Worm (Caenorhabditis elegans): ENCODE data around the gene Y43F8B.17.

Gene Y43F8B.17

ce11 chrV:19497087-19497486 lies 12.6 kb downstream of the Y43F8B.17 start:
- TF ChIP-seq hnd-1 (tag; optimal IDR thresholded peaks at IDR 0.05) (no peak), aly-1 (tag; optimal IDR thresholded peaks at IDR 0.05) (no peak), F13C5.2 (tag; optimal IDR thresholded peaks at IDR 0.05) (no peak), sea-1 (GFP tag; conservative IDR thresholded peaks at IDR 0.05) (no peak), ama-1 (optimal IDR thresholded peaks at IDR 0.05) (no peak), B0310.2 (tag; optimal IDR thresholded peaks at IDR 0.05) (no peak), ceh-13 (GFP tag; optimal IDR thresholded peaks at IDR 0.05) (no peak), ceh-36 (tag; optimal IDR thresholded peaks at IDR 0.05) (no peak), flt-1 (GFP tag; IDR thresholded peaks at IDR 0.05) (no peak), ets-7 (tag; optimal IDR thresholded peaks at IDR 0.05) (no peak), tbx-11 (GFP tag; IDR thresholded peaks at IDR 0.05) (no peak), scrt-1 (GFP tag; IDR thresholded peaks at IDR 0.05) (no peak), tbx-37 (GFP tag; conservative IDR thresholded peaks at IDR 0.05) (no peak), hmg-4 (GFP tag; optimal IDR thresholded peaks at IDR 0.05) (no peak), tra-4 (tag; optimal IDR thresholded peaks at IDR 0.05) (no peak)

ce11 chrV:19501389-19501788 lies 16.9 kb downstream of the Y43F8B.17 start:
- TF ChIP-seq ama-1 (optimal IDR thresholded peaks at IDR 0.05) (no peak), aly-1 (tag; optimal IDR thresholded peaks at IDR 0.05) (no peak), hnd-1 (tag; optimal IDR thresholded peaks at IDR 0.05) (no peak), sea-1 (GFP tag; conservative IDR thresholded peaks at IDR 0.05) (no peak), F13C5.2 (tag; optimal IDR thresholded peaks at IDR 0.05) (no peak), ets-7 (tag; optimal IDR thresholded peaks at IDR 0.05) (no peak), ceh-13 (GFP tag; optimal IDR thresholded peaks at IDR 0.05) (no peak), tbx-37 (GFP tag; conservative IDR thresholded peaks at IDR 0.05) (no peak), flt-1 (GFP tag; IDR thresholded peaks at IDR 0.05) (no peak), hmg-4 (GFP tag; optimal IDR thresholded peaks at IDR 0.05) (no peak), tra-4 (tag; optimal IDR thresholded peaks at IDR 0.05) (no peak), tbx-11 (GFP tag; IDR thresholded peaks at IDR 0.05) (no peak), scrt-1 (GFP tag; IDR thresholded peaks at IDR 0.05) (no peak), pes-1 (GFP tag; IDR thresholded peaks at IDR 0.05) (no peak), hmbx-1 (tag; optimal IDR thresholded peaks at IDR 0.05) (no peak), ceh-36 (tag; optimal IDR thresholded peaks at IDR 0.05) (no peak), B0310.2 (tag; optimal IDR thresholded peaks at IDR 0.05) (no peak)

- peak; percentile 72 for TF ChIP-seq ceh-36 (tag; optimal IDR thresholded peaks at IDR 0.05)
- TF ChIP-seq tbx-37 (GFP tag; conservative IDR thresholded peaks at IDR 0.05): no peak
These were observed 18.1 kb downstream of the Y43F8B.17 start, which contains the start of gene Y43F8B.3 for ce11 chrV:19502579-19503151. Gene Y43F8B.3, plus strand, starts transcription at chrV:19503101.

ce11 chrV:19509061-19509460 lies 24.5 kb downstream of the Y43F8B.17 start:
- no peak for TF ChIP-seq B0310.2 (tag; optimal IDR thresholded peaks at IDR 0.05)
- TF ChIP-seq ceh-36 (tag; optimal IDR thresholded peaks at IDR 0.05): no peak
- no peak for TF ChIP-seq tbx-11 (GFP tag; IDR thresholded peaks at IDR 0.05)
- TF ChIP-seq ceh-13 (GFP tag; optimal IDR thresholded peaks at IDR 0.05): no peak
- TF ChIP-seq aly-1 (tag; optimal IDR thresholded peaks at IDR 0.05): no peak
- TF ChIP-seq flt-1 (GFP tag; IDR thresholded peaks at IDR 0.05): no peak
- no peak for TF ChIP-seq hmbx-1 (tag; optimal IDR thresholded peaks at IDR 0.05)

ce11 chrV:19510352-19510751 lies 25.8 kb downstream of the Y43F8B.17 start:
- TF ChIP-seq F13C5.2 (tag; optimal IDR thresholded peaks at IDR 0.05): no peak
- peak; percentile 87 for TF ChIP-seq ceh-36 (tag; optimal IDR thresholded peaks at IDR 0.05)

ce11 chrV:19510925-19511324 lies 26.4 kb downstream of the Y43F8B.17 start:
- TF ChIP-seq aly-1 (tag; optimal IDR thresholded peaks at IDR 0.05): no peak

ce11 chrV:19512260-19512947 lies 27.9 kb downstream of the Y43F8B.17 start, which contains the start of gene Y43F8B.19:
Gene Y43F8B.19, minus strand, starts transcription at chrV:19512310.
- TF ChIP-seq F13C5.2 (tag; optimal IDR thresholded peaks at IDR 0.05) (no peak), hmg-4 (GFP tag; optimal IDR thresholded peaks at IDR 0.05) (no peak), ceh-36 (tag; optimal IDR thresholded peaks at IDR 0.05) (peak; percentile 63)

ce11 chrV:19513552-19513951 lies 29.0 kb downstream of the Y43F8B.17 start, which contains the start of gene phy-4:
Gene phy-4, minus strand, starts transcription at chrV:19513652.
- TF ChIP-seq tbx-37 (GFP tag; conservative IDR thresholded peaks at IDR 0.05): no peak
- TF ChIP-seq flt-1 (GFP tag; IDR thresholded peaks at IDR 0.05): no peak
- no peak for TF ChIP-seq ama-1 (optimal IDR thresholded peaks at IDR 0.05)
- no peak for TF ChIP-seq scrt-1 (GFP tag; IDR thresholded peaks at IDR 0.05)
- no peak for TF ChIP-seq tra-4 (tag; optimal IDR thresholded peaks at IDR 0.05)
- no peak for TF ChIP-seq hmg-4 (GFP tag; optimal IDR thresholded peaks at IDR 0.05)
- TF ChIP-seq aly-1 (tag; optimal IDR thresholded peaks at IDR 0.05): no peak
- TF ChIP-seq ets-7 (tag; optimal IDR thresholded peaks at IDR 0.05): no peak
- TF ChIP-seq sea-1 (GFP tag; conservative IDR thresholded peaks at IDR 0.05): no peak
- TF ChIP-seq hnd-1 (tag; optimal IDR thresholded peaks at IDR 0.05): no peak
- TF ChIP-seq ceh-13 (GFP tag; optimal IDR thresholded peaks at IDR 0.05): no peak
- no peak for TF ChIP-seq B0310.2 (tag; optimal IDR thresholded peaks at IDR 0.05)
- TF ChIP-seq tbx-11 (GFP tag; IDR thresholded peaks at IDR 0.05): no peak
- TF ChIP-seq ceh-36 (tag; optimal IDR thresholded peaks at IDR 0.05): no peak

All from whole organism, early embryonic.